Worm (Caenorhabditis elegans) whole organism, L2 larva: ENCODE data around the gene F55G1.15.

Source experiments
- C34F6.9 ChIP-seq: fragments of 150-350 bp; optimal IDR thresholded peaks from 2 replicates; lab custom pipeline; 2014; ENCODE audit warnings: missing biosample characterization, missing genetic modification characterization
- F13H6.1 ChIP-seq: sonication (generic microtip); optimal IDR thresholded peaks from 2 replicates; lab custom pipeline; 2016; ENCODE audit warnings: missing genetic modification characterization, missing compliant biosample characterization
- R02D3.7 ChIP-seq: fragments of 150-350 bp; optimal IDR thresholded peaks from 2 replicates; lab custom pipeline; 2014; ENCODE audit warnings: missing biosample characterization, missing genetic modification characterization
- ZK546.5 ChIP-seq: sonication (generic microtip); optimal IDR thresholded peaks from 2 replicates; lab custom pipeline; 2017; ENCODE audit warnings: missing biosample characterization, missing genetic modification characterization
- alr-1 ChIP-seq: fragments of 150-350 bp; optimal IDR thresholded peaks from 2 replicates; lab custom pipeline; 2014; ENCODE audit warnings: missing biosample characterization, missing genetic modification characterization
- aly-2 ChIP-seq: fragments of 150-350 bp; optimal IDR thresholded peaks from 2 replicates; lab custom pipeline; 2014; ENCODE audit warnings: missing biosample characterization, missing genetic modification characterization
- blmp-1 ChIP-seq: sonication (generic microtip); optimal IDR thresholded peaks from 2 replicates; lab custom pipeline; 2017; ENCODE audit warnings: missing genetic modification characterization, mild to moderate bottlenecking, missing compliant biosample characterization, antibody characterized with exemption, moderate library complexity; ENCODE audit not compliant: insufficient read depth
- ceh-16 ChIP-seq: fragments of 150-350 bp; optimal IDR thresholded peaks from 2 replicates; lab custom pipeline; 2014; ENCODE audit warnings: missing biosample characterization, missing genetic modification characterization
- dmd-4 ChIP-seq: sonication (generic microtip); optimal IDR thresholded peaks from 2 replicates; lab custom pipeline; 2017; ENCODE audit warnings: missing biosample characterization, missing genetic modification characterization
- egl-27 ChIP-seq: sonication (generic microtip); optimal IDR thresholded peaks from 3 replicates; lab custom pipeline; 2017; ENCODE audit warnings: missing biosample characterization, missing genetic modification reagents, missing genetic modification characterization
- elt-1 ChIP-seq: fragments of 150-350 bp; optimal IDR thresholded peaks from 2 replicates; lab custom pipeline; 2014; ENCODE audit warnings: missing biosample characterization, missing genetic modification characterization
- elt-3 ChIP-seq: sonication (generic microtip); optimal IDR thresholded peaks from 2 replicates; lab custom pipeline; 2017; ENCODE audit warnings: missing biosample characterization, missing genetic modification characterization
- fos-1 ChIP-seq: fragments of 150-350 bp; optimal IDR thresholded peaks from 2 replicates; lab custom pipeline; 2014; ENCODE audit warnings: missing biosample characterization, missing genetic modification characterization
- lin-11 ChIP-seq: fragments of 150-350 bp; sonication (generic microtip); optimal IDR thresholded peaks from 2 replicates; lab custom pipeline; 2014; ENCODE audit warnings: missing biosample characterization, missing genetic modification characterization, inconsistent platforms, mixed read lengths
- lin-13 ChIP-seq: fragments of 150-350 bp; optimal IDR thresholded peaks from 2 replicates; lab custom pipeline; 2014; ENCODE audit warnings: missing biosample characterization, missing genetic modification reagents, missing genetic modification characterization
- lin-39 ChIP-seq: fragments of 150-350 bp; optimal IDR thresholded peaks from 2 replicates; lab custom pipeline; 2014; ENCODE audit warnings: missing biosample characterization, missing genetic modification reagents, missing genetic modification characterization
- lsy-2 ChIP-seq, 2 experiments: fragments of 150-350 bp in 1 of 2; sonication (generic microtip) in 1 of 2; optimal IDR thresholded peaks; 2 replicates each; lab custom pipeline; 2014 to 2017; ENCODE audit warnings: missing biosample characterization in 2 of 2, missing genetic modification characterization in 2 of 2
- mab-5 ChIP-seq: fragments of 150-350 bp; optimal IDR thresholded peaks from 2 replicates; lab custom pipeline; 2014; ENCODE audit warnings: missing biosample characterization, missing genetic modification characterization
- mbf-1 ChIP-seq: sonication (generic microtip); optimal IDR thresholded peaks from 2 replicates; lab custom pipeline; 2017; ENCODE audit warnings: missing biosample characterization, missing genetic modification characterization
- mdl-1 ChIP-seq, 2 experiments: fragments of 150-350 bp in 1 of 2; sonication (generic microtip) in 1 of 2; optimal IDR thresholded peaks; 2 replicates each; lab custom pipeline; 2017; ENCODE audit warnings: missing biosample characterization in 2 of 2, missing genetic modification characterization in 2 of 2
- nhr-10 ChIP-seq: sonication (generic microtip); optimal IDR thresholded peaks from 2 replicates; lab custom pipeline; 2017; ENCODE audit warnings: missing biosample characterization, missing genetic modification characterization
- nhr-129 ChIP-seq: fragments of 150-350 bp; optimal IDR thresholded peaks from 2 replicates; lab custom pipeline; 2014; ENCODE audit warnings: missing biosample characterization, missing genetic modification characterization
- nhr-23 ChIP-seq: fragments of 150-350 bp; optimal IDR thresholded peaks from 2 replicates; lab custom pipeline; 2014; ENCODE audit warnings: missing biosample characterization, missing genetic modification reagents, missing genetic modification characterization
- nhr-237 ChIP-seq: fragments of 150-350 bp; optimal IDR thresholded peaks from 2 replicates; lab custom pipeline; 2014; ENCODE audit warnings: missing biosample characterization, missing genetic modification characterization
- nhr-25 ChIP-seq: fragments of 150-350 bp; sonication (generic microtip); optimal IDR thresholded peaks from 3 replicates; lab custom pipeline; 2014; ENCODE audit warnings: missing biosample characterization, missing genetic modification characterization
- nhr-6 ChIP-seq: fragments of 150-350 bp; optimal IDR thresholded peaks from 2 replicates; lab custom pipeline; 2014; ENCODE audit warnings: missing biosample characterization, missing genetic modification characterization
- peb-1 ChIP-seq: fragments of 150-350 bp; optimal IDR thresholded peaks from 2 replicates; lab custom pipeline; 2014; ENCODE audit warnings: missing biosample characterization, missing genetic modification characterization
- sem-4 ChIP-seq: fragments of 150-350 bp; optimal IDR thresholded peaks from 2 replicates; lab custom pipeline; 2014; ENCODE audit warnings: missing biosample characterization, missing genetic modification reagents, missing genetic modification characterization
- skn-1 ChIP-seq: sonication (generic microtip); optimal IDR thresholded peaks from 2 replicates; lab custom pipeline; 2017; ENCODE audit warnings: missing biosample characterization, missing genetic modification characterization
- sma-3 ChIP-seq: sonication (generic microtip); optimal IDR thresholded peaks from 2 replicates; lab custom pipeline; 2016; ENCODE audit warnings: missing genetic modification reagents, missing genetic modification characterization, missing compliant biosample characterization
- sma-9 ChIP-seq, 2 experiments: fragments of 150-350 bp in 1 of 2; sonication (generic microtip) in 1 of 2; optimal IDR thresholded peaks; 2 replicates each; lab custom pipeline; 2014 to 2016; ENCODE audit warnings: missing genetic modification characterization in 2 of 2, mild to moderate bottlenecking in 1 of 2, missing biosample characterization in 1 of 2, missing compliant biosample characterization in 1 of 2, missing genetic modification reagents in 1 of 2, moderate library complexity in 1 of 2
- snpc-4 ChIP-seq: fragments of 150-350 bp; optimal IDR thresholded peaks from 2 replicates; lab custom pipeline; 2014; ENCODE audit warnings: missing biosample characterization, missing genetic modification characterization
- unc-39 ChIP-seq: fragments of 150-350 bp; optimal IDR thresholded peaks from 2 replicates; lab custom pipeline; 2014; ENCODE audit warnings: missing biosample characterization, missing genetic modification characterization
- unc-55 ChIP-seq: fragments of 150-350 bp; sonication (generic microtip); optimal IDR thresholded peaks from 3 replicates; lab custom pipeline; 2014; ENCODE audit warnings: missing biosample characterization, missing genetic modification reagents, missing genetic modification characterization
- unc-62 ChIP-seq: fragments of 150-350 bp; optimal IDR thresholded peaks from 2 replicates; lab custom pipeline; 2014; ENCODE audit warnings: missing biosample characterization, missing genetic modification reagents, missing genetic modification characterization
- ztf-11 ChIP-seq: sonication (generic microtip); optimal IDR thresholded peaks from 2 replicates; lab custom pipeline; 2017; ENCODE audit warnings: missing biosample characterization, missing genetic modification characterization

The F55G1.15 gene

DNA sequence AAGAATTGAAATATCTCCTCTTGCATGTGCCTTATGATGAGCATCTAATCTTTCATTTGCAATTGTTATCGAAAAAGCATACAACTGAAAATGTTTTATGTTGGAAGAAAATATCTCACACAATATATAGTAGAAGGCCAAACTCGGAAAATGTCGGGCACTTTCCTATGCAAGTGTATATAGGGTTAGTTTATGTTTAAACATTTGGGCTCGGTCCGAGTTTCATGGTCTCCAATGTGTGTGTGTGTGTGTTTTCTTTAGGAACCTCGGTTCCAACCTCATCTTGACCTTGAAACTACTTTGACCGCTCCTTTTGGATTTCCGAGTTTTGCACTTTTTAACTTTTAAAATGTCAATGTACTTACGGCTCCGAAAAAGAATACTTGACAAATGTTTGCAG, 1.9 kb downstream of the F55G1.15 start:
- peak; percentile 67 for TF ChIP-seq snpc-4
- no peak for TF ChIP-seq nhr-23 (tag; lab: Kevin White, UChicago)
- TF ChIP-seq dmd-4 (tag; lab: Kevin White, UChicago): no peak
- TF ChIP-seq, all 48 proteins: peak for 1

DNA sequence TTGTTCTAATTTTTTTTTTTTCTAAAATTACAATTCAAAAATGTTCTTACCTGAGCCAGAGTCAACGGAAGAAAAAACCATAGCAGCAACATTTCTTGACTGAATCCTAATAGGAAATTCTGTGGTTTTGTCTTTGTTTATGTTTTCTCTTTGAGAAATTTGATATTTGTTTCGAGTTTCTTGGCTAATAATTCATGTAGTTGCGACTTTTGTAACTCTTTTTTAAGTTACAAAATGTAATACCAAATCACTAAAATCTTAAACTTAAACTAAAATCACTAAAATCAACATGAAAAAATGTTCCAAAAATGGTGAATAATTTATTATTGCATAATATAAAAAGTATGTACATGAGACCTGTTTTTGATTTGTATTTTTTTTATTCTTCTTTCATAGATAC, 3.5 kb downstream of the F55G1.15 start, which contains the start of gene egas-4:
egas-4 (minus strand) TSS at position 101 of the 400 bp plus-strand sequence.
- TF ChIP-seq mab-5 (tag; lab: Kevin White, UChicago) (no peak), nhr-237 (tag; lab: Kevin White, UChicago) (no peak), sma-3 (GFP tag; lab: Kevin White, UChicago) (no peak)

DNA sequence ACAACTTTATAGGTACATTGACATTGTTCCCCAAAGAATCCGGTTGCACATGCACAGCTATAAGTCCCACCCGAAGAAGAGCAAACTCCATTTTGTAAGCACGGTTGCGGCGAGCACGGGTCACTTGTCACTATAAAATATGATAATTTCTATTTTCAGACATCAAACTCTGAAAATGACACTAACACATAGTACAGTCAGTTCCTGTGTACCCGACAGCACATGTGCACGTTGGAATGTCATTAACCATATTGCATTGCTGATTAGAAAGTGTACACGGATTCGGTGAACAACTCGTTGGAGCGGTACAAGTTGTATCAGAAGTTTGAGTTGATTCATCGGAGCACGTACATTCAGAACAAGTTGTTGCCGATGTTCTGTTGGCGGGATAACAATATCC, 4.0 kb downstream of the F55G1.15 start:
- TF ChIP-seq unc-55 (GFP tag; lab: Kevin White, UChicago): no peak
- TF ChIP-seq unc-62 (GFP tag; lab: Kevin White, UChicago): no peak
- TF ChIP-seq nhr-6: no peak
- peak; percentile 39 for TF ChIP-seq fos-1 (tag; lab: Kevin White, UChicago)
- TF ChIP-seq nhr-23 (tag; lab: Kevin White, UChicago): no peak
- no peak for TF ChIP-seq unc-39 (tag; lab: Kevin White, UChicago)
- no peak for TF ChIP-seq lin-39 (tag; lab: Kevin White, UChicago)
- TF ChIP-seq mdl-1 (tag; optimal IDR thresholded peaks at IDR 0.05; lab: Kevin White, UChicago): no peak
- TF ChIP-seq nhr-129: no peak
- TF ChIP-seq sma-9 (GFP tag; optimal IDR thresholded peaks at IDR 0.05; lab: Kevin White, UChicago): peak; percentile 43
- no peak for TF ChIP-seq sma-9 (tag; optimal IDR thresholded peaks at IDR 0.05; lab: Kevin White, UChicago)
- no peak for TF ChIP-seq nhr-10 (tag; lab: Kevin White, UChicago)

DNA sequence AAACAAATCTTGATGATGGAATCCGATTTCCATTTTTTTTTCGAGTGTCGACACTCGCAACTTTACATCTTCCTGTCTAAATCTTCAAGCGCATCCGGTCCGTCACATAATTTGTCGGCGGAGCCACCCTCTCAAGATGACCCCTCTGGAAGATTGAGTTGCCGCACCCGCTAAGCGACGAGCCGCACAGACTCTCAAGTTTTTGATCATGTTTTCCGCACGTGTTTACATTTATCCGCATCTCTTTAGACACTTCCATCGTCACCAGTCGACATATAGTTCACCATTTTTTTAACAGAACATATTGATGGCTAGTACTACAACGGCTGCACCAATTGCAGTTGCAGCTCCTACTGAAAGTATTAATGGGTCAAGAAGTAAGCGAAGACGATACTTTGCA, 9.8 kb downstream of the F55G1.15 start, which contains the start of gene F55G1.1:
F55G1.1 (plus strand) TSS at position 301 of the 400 bp plus-strand sequence.
- TF ChIP-seq ZK546.5 (no peak), unc-39 (tag; lab: Kevin White, UChicago) (no peak), R02D3.7 (tag; lab: Kevin White, UChicago) (no peak), ceh-16 (tag; lab: Kevin White, UChicago) (no peak), elt-1 (tag; lab: Kevin White, UChicago) (no peak), unc-55 (GFP tag; lab: Kevin White, UChicago) (no peak), mbf-1 (no peak), peb-1 (tag; lab: Kevin White, UChicago) (no peak), lsy-2 (tag; optimal IDR thresholded peaks at IDR 0.05; lab: Kevin White, UChicago) (no peak), C34F6.9 (tag; lab: Kevin White, UChicago) (no peak), lin-11 (tag; lab: Kevin White, UChicago) (no peak), F13H6.1 (tag; lab: Kevin White, UChicago) (no peak), sma-3 (GFP tag; lab: Kevin White, UChicago) (no peak), nhr-237 (tag; lab: Kevin White, UChicago) (no peak), blmp-1 (tag; lab: Kevin White, UChicago) (no peak), egl-27 (tag; lab: Kevin White, UChicago) (no peak)

DNA sequence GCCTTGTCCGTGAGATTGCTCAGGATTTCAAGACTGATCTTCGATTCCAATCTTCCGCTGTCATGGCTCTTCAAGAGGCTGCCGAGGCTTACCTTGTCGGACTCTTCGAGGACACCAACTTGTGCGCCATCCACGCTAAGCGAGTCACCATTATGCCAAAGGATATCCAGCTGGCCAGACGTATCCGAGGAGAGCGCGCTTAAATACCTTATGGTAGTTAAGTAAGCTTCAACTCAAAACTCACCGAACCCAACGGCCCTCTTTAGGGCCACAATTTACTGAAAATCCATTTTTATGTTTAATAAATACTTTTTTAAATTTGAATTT, 12.8 kb downstream of the F55G1.15 start:
- TF ChIP-seq ztf-11 (tag; lab: Kevin White, UChicago) (no peak), lin-11 (tag; lab: Kevin White, UChicago) (no peak), C34F6.9 (tag; lab: Kevin White, UChicago) (no peak), nhr-6 (no peak), unc-62 (GFP tag; lab: Kevin White, UChicago) (no peak), aly-2 (no peak), skn-1 (tag; lab: Kevin White, UChicago) (no peak), sem-4 (tag; lab: Kevin White, UChicago) (no peak), nhr-25 (tag; lab: Kevin White, UChicago) (no peak), elt-3 (tag; lab: Kevin White, UChicago) (no peak), egl-27 (tag; lab: Kevin White, UChicago) (no peak), lin-13 (GFP tag; lab: Kevin White, UChicago) (no peak), sma-9 (GFP tag; optimal IDR thresholded peaks at IDR 0.05; lab: Kevin White, UChicago) (no peak), sma-9 (tag; optimal IDR thresholded peaks at IDR 0.05; lab: Kevin White, UChicago) (no peak), lin-39 (tag; lab: Kevin White, UChicago) (no peak), alr-1 (tag; lab: Kevin White, UChicago) (no peak)
